Worm (Caenorhabditis elegans): ENCODE results near the gene cyk-3.

DNA sequence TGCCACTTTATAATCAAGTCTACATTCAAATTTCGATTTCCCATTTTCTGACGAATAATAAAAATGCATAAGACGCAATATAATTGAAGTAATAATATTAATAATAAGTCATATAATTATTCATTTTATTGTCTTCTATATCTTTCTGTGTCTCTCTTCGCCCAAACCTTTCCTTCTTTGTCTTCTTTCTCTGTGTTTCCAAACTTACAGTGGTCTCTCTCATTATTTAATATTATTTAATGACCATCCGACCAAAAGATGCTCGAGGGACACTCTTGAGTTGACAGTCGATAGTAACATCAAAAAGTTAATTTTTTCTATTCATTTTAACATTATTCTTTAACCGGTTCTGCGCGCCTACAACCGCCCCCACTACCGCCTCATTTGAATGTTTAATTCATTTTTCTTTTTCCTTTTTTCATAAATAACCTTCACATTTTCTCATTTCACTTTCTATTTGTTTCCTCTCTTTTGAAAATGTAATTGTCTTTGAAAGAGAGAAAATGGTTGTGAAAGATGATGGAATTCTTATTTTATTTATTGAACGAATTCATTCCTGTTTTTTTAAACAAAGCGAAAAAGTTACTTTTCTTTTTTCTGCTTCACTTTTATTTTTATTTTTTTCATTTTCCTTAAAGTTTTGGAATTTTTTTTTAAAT lies 53.8 kb downstream of the cyk-3 start:
- TF ChIP-seq pha-4 (tag; optimal IDR thresholded peaks at IDR 0.05) (no peak), ham-2 (GFP tag; optimal IDR thresholded peaks at IDR 0.05) (no peak), nhr-76 (tag; optimal IDR thresholded peaks at IDR 0.05) (no peak), nhr-28 (tag; optimal IDR thresholded peaks at IDR 0.05) (no peak), snpc-4 (tag; optimal IDR thresholded peaks at IDR 0.05) (no peak)
